Fruit fly (Drosophila melanogaster) whole organism, adult: ENCODE results near the gene SkpD.

ENCODE experiments used
- Crg-1 ChIP-seq: fragments of 200-800 bp; sonication (Bioruptor generic); optimal IDR thresholded peaks from 2 replicates; lab custom pipeline; 2016; ENCODE audit warnings: missing biosample characterization, missing genetic modification characterization
- Mnt ChIP-seq: fragments of 200-800 bp; sonication (Bioruptor generic); optimal IDR thresholded peaks from 2 replicates; lab custom pipeline; 2016; ENCODE audit warnings: missing biosample characterization, mild to moderate bottlenecking, missing genetic modification characterization
- ovo ChIP-seq: fragments of 200-800 bp; sonication (Bioruptor generic); optimal IDR thresholded peaks from 2 replicates; lab custom pipeline; 2016; ENCODE audit warnings: missing biosample characterization, missing genetic modification characterization
- pad ChIP-seq: fragments of 200-800 bp; sonication (Bioruptor generic); optimal IDR thresholded peaks from 3 replicates; lab custom pipeline; 2017; ENCODE audit warnings: missing biosample characterization, missing genetic modification characterization, mild to moderate bottlenecking, moderate library complexity, missing genetic modification reagents

DNA sequence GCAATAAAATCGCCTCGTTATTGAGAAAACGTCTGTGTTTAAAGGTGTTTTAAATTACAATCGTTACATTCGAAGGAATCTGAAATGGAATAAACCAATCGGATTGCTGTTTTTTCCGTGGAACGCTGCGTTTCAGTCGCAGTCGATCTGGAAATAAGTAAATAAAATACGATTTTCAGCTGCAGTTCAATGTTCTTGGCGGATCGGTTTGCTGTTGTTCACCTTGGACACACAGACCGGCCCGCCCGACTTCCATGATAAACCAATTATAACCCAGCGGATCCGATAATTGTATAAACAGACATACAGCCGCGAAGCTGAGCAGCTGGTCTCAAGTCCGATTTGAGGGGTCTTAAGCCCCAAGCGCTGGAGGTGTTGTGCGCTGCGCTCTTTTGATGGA lies 27.8 kb downstream of the SkpD start:
- TF ChIP-seq ovo: no peak
- TF ChIP-seq Crg-1 (GFP tag; lab: Kevin White, UChicago): no peak
- no peak for TF ChIP-seq pad (GFP tag; lab: Kevin White, UChicago)
- TF ChIP-seq Mnt (GFP tag; lab: Kevin White, UChicago): no peak
